Worm (Caenorhabditis elegans) whole organism, mixed stage, embryonic: Measurements from ENCODE around the gene cbs-2.

Source experiments
- M03D4.4 ChIP-seq: sonication (generic microtip); optimal IDR thresholded peaks from 2 replicates; lab custom pipeline; 2017; ENCODE audit warnings: mild to moderate bottlenecking, missing genetic modification characterization, missing compliant biosample characterization
- bed-3 ChIP-seq: fragments of 200-800 bp; sonication (Bioruptor generic); optimal IDR thresholded peaks from 3 replicates; lab custom pipeline; 2018; ENCODE audit warnings: mild to moderate bottlenecking, missing genetic modification characterization, moderate library complexity, missing compliant biosample characterization
- blmp-1 ChIP-seq: fragments of 150-350 bp; optimal IDR thresholded peaks from 2 replicates; lab custom pipeline; 2014; ENCODE audit warnings: missing biosample characterization, missing genetic modification characterization
- ceh-43 ChIP-seq: fragments of 200-800 bp; sonication (Bioruptor generic); optimal IDR thresholded peaks from 2 replicates; lab custom pipeline; 2018; ENCODE audit warnings: mild to moderate bottlenecking, missing genetic modification characterization, moderate library complexity, missing compliant biosample characterization
- ceh-83 ChIP-seq: fragments of 200-800 bp; sonication (Bioruptor generic); optimal IDR thresholded peaks from 2 replicates; lab custom pipeline; 2018; ENCODE audit warnings: mild to moderate bottlenecking, missing genetic modification characterization, missing compliant biosample characterization
- ces-1 ChIP-seq: fragments of 150-350 bp; optimal IDR thresholded peaks from 2 replicates; lab custom pipeline; 2014; ENCODE audit warnings: missing biosample characterization, missing genetic modification reagents, missing genetic modification characterization
- cnd-1 ChIP-seq: fragments of 200-800 bp; sonication (Bioruptor generic); optimal IDR thresholded peaks from 2 replicates; lab custom pipeline; 2018; ENCODE audit warnings: mild to moderate bottlenecking, missing genetic modification characterization, missing compliant biosample characterization
- drap-1 ChIP-seq: fragments of 200-800 bp; sonication (Bioruptor generic); optimal IDR thresholded peaks from 3 replicates; lab custom pipeline; 2018; ENCODE audit warnings: mild to moderate bottlenecking, missing genetic modification characterization, missing compliant biosample characterization
- elt-1 ChIP-seq: sonication (generic microtip); optimal IDR thresholded peaks from 2 replicates; lab custom pipeline; 2017; ENCODE audit warnings: missing genetic modification characterization, mild to moderate bottlenecking, missing compliant biosample characterization, antibody characterized with exemption, moderate library complexity, borderline replicate concordance; ENCODE audit not compliant: insufficient read depth
- elt-3 ChIP-seq: fragments of 150-350 bp; optimal IDR thresholded peaks from 2 replicates; lab custom pipeline; 2014; ENCODE audit warnings: missing biosample characterization, missing genetic modification characterization
- flh-1 ChIP-seq: fragments of 200-800 bp; sonication (Bioruptor generic); optimal IDR thresholded peaks from 2 replicates; lab custom pipeline; 2018; ENCODE audit warnings: mild to moderate bottlenecking, missing genetic modification characterization, moderate library complexity, missing compliant biosample characterization
- ham-2 ChIP-seq: fragments of 200-800 bp; sonication (Bioruptor generic); optimal IDR thresholded peaks from 2 replicates; lab custom pipeline; 2018; ENCODE audit warnings: mild to moderate bottlenecking, missing genetic modification characterization, missing compliant biosample characterization
- hlh-1 ChIP-seq: fragments of 150-350 bp; optimal IDR thresholded peaks from 2 replicates; lab custom pipeline; 2014; ENCODE audit warnings: missing biosample characterization, missing genetic modification reagents, missing genetic modification characterization
- lin-13 ChIP-seq: fragments of 150-350 bp; optimal IDR thresholded peaks from 2 replicates; lab custom pipeline; 2014; ENCODE audit warnings: missing biosample characterization, missing genetic modification characterization
- lin-32 ChIP-seq: fragments of 200-800 bp; sonication (Bioruptor generic); optimal IDR thresholded peaks from 2 replicates; lab custom pipeline; 2018; ENCODE audit warnings: mild to moderate bottlenecking, missing genetic modification characterization, missing compliant biosample characterization
- lsy-2 ChIP-seq: fragments of 150-350 bp; optimal IDR thresholded peaks from 2 replicates; lab custom pipeline; 2014; ENCODE audit warnings: missing biosample characterization, missing genetic modification characterization
- mab-5 ChIP-seq: fragments of 150-350 bp; optimal IDR thresholded peaks from 2 replicates; lab custom pipeline; 2014; ENCODE audit warnings: missing biosample characterization, missing genetic modification characterization
- mep-1 ChIP-seq: fragments of 150-350 bp; optimal IDR thresholded peaks from 2 replicates; lab custom pipeline; 2017; ENCODE audit warnings: missing biosample characterization, missing genetic modification reagents, missing genetic modification characterization, inconsistent platforms
- mls-2 ChIP-seq: sonication (generic microtip); optimal IDR thresholded peaks from 2 replicates; lab custom pipeline; 2016; ENCODE audit warnings: mild to moderate bottlenecking, missing genetic modification characterization, moderate library complexity, missing compliant biosample characterization
- nhr-12 ChIP-seq: fragments of 150-350 bp; optimal IDR thresholded peaks from 2 replicates; lab custom pipeline; 2014; ENCODE audit warnings: missing biosample characterization, missing genetic modification characterization
- nhr-2 ChIP-seq: fragments of 150-350 bp; optimal IDR thresholded peaks from 2 replicates; lab custom pipeline; 2014; ENCODE audit warnings: missing biosample characterization, missing genetic modification characterization
- nhr-237 ChIP-seq: fragments of 150-350 bp; optimal IDR thresholded peaks from 2 replicates; lab custom pipeline; 2014; ENCODE audit warnings: missing biosample characterization, missing genetic modification characterization
- nhr-28 ChIP-seq: fragments of 150-350 bp; optimal IDR thresholded peaks from 2 replicates; lab custom pipeline; 2014; ENCODE audit warnings: missing biosample characterization, missing genetic modification characterization
- nhr-76 ChIP-seq: sonication (generic microtip); optimal IDR thresholded peaks from 2 replicates; lab custom pipeline; 2017; ENCODE audit warnings: missing biosample characterization, missing genetic modification characterization
- pha-4 ChIP-seq: fragments of 150-350 bp; optimal IDR thresholded peaks from 2 replicates; lab custom pipeline; 2018; ENCODE audit warnings: missing biosample characterization, missing genetic modification reagents, missing genetic modification characterization
- sem-2 ChIP-seq: fragments of 200-800 bp; sonication (Bioruptor generic); optimal IDR thresholded peaks from 2 replicates; lab custom pipeline; 2018; ENCODE audit warnings: mild to moderate bottlenecking, missing genetic modification characterization, missing compliant biosample characterization
- snpc-4 ChIP-seq: fragments of 150-350 bp; optimal IDR thresholded peaks from 2 replicates; lab custom pipeline; 2014; ENCODE audit warnings: missing biosample characterization, missing genetic modification characterization
- sptf-1 ChIP-seq: sonication (generic microtip); optimal IDR thresholded peaks from 2 replicates; lab custom pipeline; 2017; ENCODE audit warnings: mild to moderate bottlenecking, missing genetic modification characterization, moderate library complexity, missing compliant biosample characterization
- tbx-8 ChIP-seq: fragments of 200-800 bp; sonication (Bioruptor generic); optimal IDR thresholded peaks from 2 replicates; lab custom pipeline; 2018; ENCODE audit warnings: mild to moderate bottlenecking, missing genetic modification characterization, moderate library complexity, missing compliant biosample characterization
- unc-120 ChIP-seq: sonication (generic microtip); optimal IDR thresholded peaks from 2 replicates; lab custom pipeline; 2017; ENCODE audit warnings: missing genetic modification characterization, missing compliant biosample characterization; ENCODE audit not compliant: poor library complexity, severe bottlenecking
- unc-39 ChIP-seq: fragments of 150-350 bp; optimal IDR thresholded peaks from 2 replicates; lab custom pipeline; 2014; ENCODE audit warnings: missing biosample characterization, missing genetic modification characterization
- unc-62 ChIP-seq: fragments of 150-350 bp; optimal IDR thresholded peaks from 2 replicates; lab custom pipeline; 2014; ENCODE audit warnings: missing biosample characterization, missing genetic modification reagents, missing genetic modification characterization
- zip-8 ChIP-seq: fragments of 150-350 bp; optimal IDR thresholded peaks from 2 replicates; lab custom pipeline; 2014; ENCODE audit warnings: missing biosample characterization, missing genetic modification characterization
- ztf-11 ChIP-seq: fragments of 150-350 bp; optimal IDR thresholded peaks from 2 replicates; lab custom pipeline; 2014; ENCODE audit warnings: missing biosample characterization, missing genetic modification characterization

The cbs-2 gene

DNA sequence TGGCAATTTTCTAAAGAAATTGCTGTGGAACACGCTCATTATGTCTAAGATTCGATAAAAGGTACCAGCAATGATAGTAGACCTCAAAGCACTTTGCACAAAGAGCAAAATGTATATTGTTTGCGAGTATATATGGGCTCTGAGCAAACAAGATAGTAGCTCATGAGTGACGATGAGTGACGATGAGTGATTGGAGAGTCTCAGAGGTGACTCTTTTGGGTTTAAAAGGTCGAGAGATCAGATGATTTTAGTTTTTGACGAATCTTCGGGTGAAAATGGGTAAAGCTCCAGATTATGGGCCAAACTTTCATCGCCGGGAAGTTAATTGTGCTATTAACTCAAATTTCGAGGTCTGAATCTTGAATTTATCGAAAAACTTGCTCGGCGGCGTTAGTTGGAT is 26.6 kb downstream of the cbs-2 start:
- TF ChIP-seq ces-1 (GFP tag; lab: Kevin White, UChicago) (no peak), flh-1 (GFP tag; lab: Kevin White, UChicago) (no peak), lin-32 (GFP tag; lab: Kevin White, UChicago) (no peak), sem-2 (no peak), ztf-11 (tag; lab: Kevin White, UChicago) (no peak), blmp-1 (tag; lab: Kevin White, UChicago) (no peak), lin-13 (tag; lab: Kevin White, UChicago) (no peak), zip-8 (tag; lab: Kevin White, UChicago) (no peak), sptf-1 (tag; lab: Kevin White, UChicago) (no peak), tbx-8 (GFP tag; lab: Kevin White, UChicago) (no peak), M03D4.4 (tag; lab: Kevin White, UChicago) (no peak), mab-5 (tag; lab: Kevin White, UChicago) (no peak), nhr-237 (tag; lab: Kevin White, UChicago) (no peak), unc-120 (tag; lab: Kevin White, UChicago) (no peak), nhr-76 (tag; lab: Kevin White, UChicago) (no peak), ham-2 (no peak), elt-1 (tag; lab: Kevin White, UChicago) (no peak), pha-4 (tag; lab: Kevin White, UChicago) (no peak), mls-2 (tag; lab: Kevin White, UChicago) (no peak)

DNA sequence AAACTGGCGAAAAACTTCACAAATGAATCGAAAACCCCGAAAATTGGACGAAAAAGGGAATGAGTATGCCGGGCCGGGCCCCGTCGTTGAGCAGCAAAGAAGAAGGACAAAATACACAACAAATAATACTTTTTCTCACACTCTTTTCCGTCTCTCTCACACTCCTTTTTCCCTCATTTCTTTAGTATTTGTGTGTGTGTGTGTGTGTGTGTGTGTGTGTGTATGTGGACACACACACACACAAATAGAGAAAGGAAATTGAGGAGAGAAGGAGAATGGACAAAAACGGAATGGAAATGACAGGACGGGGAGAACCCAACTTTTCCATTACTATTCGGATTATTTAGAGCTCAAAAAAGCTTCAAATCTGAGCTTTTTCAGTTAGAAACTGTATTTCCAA is 27.8 kb downstream of the cbs-2 start:
- no peak for TF ChIP-seq lin-32 (GFP tag; lab: Kevin White, UChicago)
- TF ChIP-seq zip-8 (tag; lab: Kevin White, UChicago), result no peak
- TF ChIP-seq bed-3 (GFP tag; lab: Kevin White, UChicago), result no peak
- TF ChIP-seq nhr-2 (tag; lab: Kevin White, UChicago), result no peak
- TF ChIP-seq nhr-12 (tag; lab: Kevin White, UChicago), result no peak
- TF ChIP-seq ces-1 (GFP tag; lab: Kevin White, UChicago), result peak; percentile 64
- TF ChIP-seq sptf-1 (tag; lab: Kevin White, UChicago), result peak; percentile 10
- no peak for TF ChIP-seq ceh-43 (GFP tag; lab: Kevin White, UChicago)
- TF ChIP-seq unc-62 (GFP tag; lab: Kevin White, UChicago), result no peak
- no peak for TF ChIP-seq sem-2
- TF ChIP-seq cnd-1 (tag; lab: Kevin White, UChicago), result no peak
- TF ChIP-seq mep-1 (tag; lab: Kevin White, UChicago), result peak; percentile 27
- peak; percentile 42 for TF ChIP-seq nhr-237 (tag; lab: Kevin White, UChicago)
- TF ChIP-seq mls-2 (tag; lab: Kevin White, UChicago), result no peak
- peak; percentile 84 for TF ChIP-seq pha-4 (tag; lab: Kevin White, UChicago)
- TF ChIP-seq ztf-11 (tag; lab: Kevin White, UChicago), result no peak

DNA sequence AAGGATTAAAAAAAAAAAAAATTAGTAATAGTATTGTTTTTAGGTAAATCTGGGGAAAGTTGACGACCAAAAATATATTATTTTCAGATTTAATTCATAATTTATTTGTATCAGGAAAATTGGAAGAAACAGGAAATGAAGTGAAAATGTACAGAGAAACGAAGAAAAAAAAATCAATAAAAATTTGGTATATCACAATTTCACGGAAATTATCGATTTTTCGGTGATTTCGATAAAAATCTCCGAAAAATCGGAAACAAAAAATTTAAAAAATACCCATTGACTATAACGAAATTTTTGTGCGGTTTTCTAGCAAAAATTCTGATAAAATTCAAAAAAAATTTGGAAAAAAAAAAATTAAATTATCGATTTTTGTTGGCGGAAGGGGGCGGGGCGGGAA is 31.1 kb downstream of the cbs-2 start:
- TF ChIP-seq nhr-76 (tag; lab: Kevin White, UChicago), result no peak
- TF ChIP-seq unc-39, result no peak
- TF ChIP-seq lin-32 (GFP tag; lab: Kevin White, UChicago), result no peak
- no peak for TF ChIP-seq hlh-1 (tag; lab: Kevin White, UChicago)
- TF ChIP-seq pha-4 (tag; lab: Kevin White, UChicago), result no peak
- no peak for TF ChIP-seq sem-2
- no peak for TF ChIP-seq ztf-11 (tag; lab: Kevin White, UChicago)
- no peak for TF ChIP-seq nhr-2 (tag; lab: Kevin White, UChicago)

DNA sequence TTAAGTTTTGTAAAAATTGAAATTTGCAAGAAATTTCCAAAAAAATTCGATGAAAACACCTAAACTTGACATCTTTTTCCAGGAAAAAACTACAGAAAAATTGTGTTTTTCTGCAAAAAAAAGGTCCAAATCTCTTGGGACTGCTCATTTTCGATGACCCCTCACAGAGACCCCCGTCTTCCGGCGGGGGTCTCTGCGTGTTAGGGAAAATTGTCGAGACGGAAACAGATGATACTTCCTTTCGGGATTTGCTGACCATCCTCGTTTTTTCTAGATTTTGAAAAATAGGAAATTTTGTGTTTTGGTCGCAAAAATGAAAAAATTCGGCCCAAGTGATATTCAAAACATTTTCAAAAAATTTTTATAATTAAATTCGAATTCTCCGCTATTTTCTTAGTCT is 32.0 kb downstream of the cbs-2 start:
- no peak for TF ChIP-seq ces-1 (GFP tag; lab: Kevin White, UChicago)
- TF ChIP-seq drap-1 (GFP tag; lab: Kevin White, UChicago), result no peak
- no peak for TF ChIP-seq nhr-28 (tag; lab: Kevin White, UChicago)

DNA sequence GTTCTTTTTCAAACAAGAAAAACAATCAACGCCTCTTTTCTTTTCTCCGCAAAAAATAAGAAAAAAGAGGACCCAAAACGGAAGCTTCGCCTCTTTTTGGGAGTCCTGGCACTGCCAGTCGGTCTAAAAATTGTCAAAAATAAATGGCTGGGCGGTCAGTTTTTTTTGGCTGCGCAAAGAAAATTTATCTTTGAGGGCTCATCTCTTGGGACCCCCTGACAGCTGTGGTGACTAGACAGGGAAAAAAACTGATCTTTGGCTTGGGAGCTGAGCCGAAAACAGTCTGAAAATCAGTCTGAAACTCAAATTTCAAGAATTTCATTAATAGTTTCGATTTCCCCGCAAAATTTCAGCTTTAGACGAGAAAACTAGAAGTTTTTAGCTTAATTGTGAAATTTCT is 32.8 kb downstream of the cbs-2 start:
- TF ChIP-seq mep-1 (tag; lab: Kevin White, UChicago) (no peak), cnd-1 (tag; lab: Kevin White, UChicago) (no peak), mls-2 (tag; lab: Kevin White, UChicago) (no peak), lin-32 (GFP tag; lab: Kevin White, UChicago) (no peak), unc-39 (no peak), M03D4.4 (tag; lab: Kevin White, UChicago) (no peak), hlh-1 (tag; lab: Kevin White, UChicago) (no peak), sem-2 (no peak), lsy-2 (tag; lab: Kevin White, UChicago) (no peak), tbx-8 (GFP tag; lab: Kevin White, UChicago) (no peak), snpc-4 (tag; lab: Kevin White, UChicago) (no peak), blmp-1 (tag; lab: Kevin White, UChicago) (no peak), elt-3 (tag; lab: Kevin White, UChicago) (no peak), nhr-12 (tag; lab: Kevin White, UChicago) (no peak), ceh-83 (GFP tag; lab: Kevin White, UChicago) (no peak), drap-1 (GFP tag; lab: Kevin White, UChicago) (no peak), nhr-237 (tag; lab: Kevin White, UChicago) (no peak), ceh-43 (GFP tag; lab: Kevin White, UChicago) (no peak), ham-2 (no peak)
